Worm (Caenorhabditis elegans) whole organism, mixed stage, embryonic: ENCODE results near the gene clec-191.

Experiments used
- M03D4.4 ChIP-seq: sonication (generic microtip); optimal IDR thresholded peaks from 2 replicates; lab custom pipeline; 2017; ENCODE audit warnings: mild to moderate bottlenecking, missing genetic modification characterization, missing compliant biosample characterization
- bed-3 ChIP-seq: fragments of 200-800 bp; sonication (Bioruptor generic); optimal IDR thresholded peaks from 3 replicates; lab custom pipeline; 2018; ENCODE audit warnings: mild to moderate bottlenecking, missing genetic modification characterization, moderate library complexity, missing compliant biosample characterization
- blmp-1 ChIP-seq: fragments of 150-350 bp; optimal IDR thresholded peaks from 2 replicates; lab custom pipeline; 2014; ENCODE audit warnings: missing biosample characterization, missing genetic modification characterization
- ceh-39 ChIP-seq: fragments of 150-350 bp; optimal IDR thresholded peaks from 2 replicates; lab custom pipeline; 2014; ENCODE audit warnings: missing biosample characterization, missing genetic modification characterization
- ceh-43 ChIP-seq: fragments of 200-800 bp; sonication (Bioruptor generic); optimal IDR thresholded peaks from 2 replicates; lab custom pipeline; 2018; ENCODE audit warnings: mild to moderate bottlenecking, missing genetic modification characterization, moderate library complexity, missing compliant biosample characterization
- ceh-83 ChIP-seq: fragments of 200-800 bp; sonication (Bioruptor generic); optimal IDR thresholded peaks from 2 replicates; lab custom pipeline; 2018; ENCODE audit warnings: mild to moderate bottlenecking, missing genetic modification characterization, missing compliant biosample characterization
- ces-1 ChIP-seq: fragments of 150-350 bp; optimal IDR thresholded peaks from 2 replicates; lab custom pipeline; 2014; ENCODE audit warnings: missing biosample characterization, missing genetic modification reagents, missing genetic modification characterization
- drap-1 ChIP-seq: fragments of 200-800 bp; sonication (Bioruptor generic); optimal IDR thresholded peaks from 3 replicates; lab custom pipeline; 2018; ENCODE audit warnings: mild to moderate bottlenecking, missing genetic modification characterization, missing compliant biosample characterization
- elt-1 ChIP-seq: sonication (generic microtip); optimal IDR thresholded peaks from 2 replicates; lab custom pipeline; 2017; ENCODE audit warnings: missing genetic modification characterization, mild to moderate bottlenecking, missing compliant biosample characterization, antibody characterized with exemption, moderate library complexity, borderline replicate concordance; ENCODE audit not compliant: insufficient read depth
- elt-3 ChIP-seq: fragments of 150-350 bp; optimal IDR thresholded peaks from 2 replicates; lab custom pipeline; 2014; ENCODE audit warnings: missing biosample characterization, missing genetic modification characterization
- flh-1 ChIP-seq: fragments of 200-800 bp; sonication (Bioruptor generic); optimal IDR thresholded peaks from 2 replicates; lab custom pipeline; 2018; ENCODE audit warnings: mild to moderate bottlenecking, missing genetic modification characterization, moderate library complexity, missing compliant biosample characterization
- ham-2 ChIP-seq: fragments of 200-800 bp; sonication (Bioruptor generic); optimal IDR thresholded peaks from 2 replicates; lab custom pipeline; 2018; ENCODE audit warnings: mild to moderate bottlenecking, missing genetic modification characterization, missing compliant biosample characterization
- hlh-1 ChIP-seq: fragments of 150-350 bp; optimal IDR thresholded peaks from 2 replicates; lab custom pipeline; 2014; ENCODE audit warnings: missing biosample characterization, missing genetic modification reagents, missing genetic modification characterization
- lin-13 ChIP-seq: fragments of 150-350 bp; optimal IDR thresholded peaks from 2 replicates; lab custom pipeline; 2014; ENCODE audit warnings: missing biosample characterization, missing genetic modification characterization
- lin-32 ChIP-seq: fragments of 200-800 bp; sonication (Bioruptor generic); optimal IDR thresholded peaks from 2 replicates; lab custom pipeline; 2018; ENCODE audit warnings: mild to moderate bottlenecking, missing genetic modification characterization, missing compliant biosample characterization
- lsy-2 ChIP-seq: fragments of 150-350 bp; optimal IDR thresholded peaks from 2 replicates; lab custom pipeline; 2014; ENCODE audit warnings: missing biosample characterization, missing genetic modification characterization
- mep-1 ChIP-seq: fragments of 150-350 bp; optimal IDR thresholded peaks from 2 replicates; lab custom pipeline; 2017; ENCODE audit warnings: missing biosample characterization, missing genetic modification reagents, missing genetic modification characterization, inconsistent platforms
- mls-2 ChIP-seq: sonication (generic microtip); optimal IDR thresholded peaks from 2 replicates; lab custom pipeline; 2016; ENCODE audit warnings: mild to moderate bottlenecking, missing genetic modification characterization, moderate library complexity, missing compliant biosample characterization
- nhr-12 ChIP-seq: fragments of 150-350 bp; optimal IDR thresholded peaks from 2 replicates; lab custom pipeline; 2014; ENCODE audit warnings: missing biosample characterization, missing genetic modification characterization
- nhr-2 ChIP-seq: fragments of 150-350 bp; optimal IDR thresholded peaks from 2 replicates; lab custom pipeline; 2014; ENCODE audit warnings: missing biosample characterization, missing genetic modification characterization
- nhr-28 ChIP-seq: fragments of 150-350 bp; optimal IDR thresholded peaks from 2 replicates; lab custom pipeline; 2014; ENCODE audit warnings: missing biosample characterization, missing genetic modification characterization
- nhr-76 ChIP-seq: sonication (generic microtip); optimal IDR thresholded peaks from 2 replicates; lab custom pipeline; 2017; ENCODE audit warnings: missing biosample characterization, missing genetic modification characterization
- pha-4 ChIP-seq: fragments of 150-350 bp; optimal IDR thresholded peaks from 2 replicates; lab custom pipeline; 2018; ENCODE audit warnings: missing biosample characterization, missing genetic modification reagents, missing genetic modification characterization
- sem-2 ChIP-seq: fragments of 200-800 bp; sonication (Bioruptor generic); optimal IDR thresholded peaks from 2 replicates; lab custom pipeline; 2018; ENCODE audit warnings: mild to moderate bottlenecking, missing genetic modification characterization, missing compliant biosample characterization
- snpc-4 ChIP-seq: fragments of 150-350 bp; optimal IDR thresholded peaks from 2 replicates; lab custom pipeline; 2014; ENCODE audit warnings: missing biosample characterization, missing genetic modification characterization
- sptf-1 ChIP-seq: sonication (generic microtip); optimal IDR thresholded peaks from 2 replicates; lab custom pipeline; 2017; ENCODE audit warnings: mild to moderate bottlenecking, missing genetic modification characterization, moderate library complexity, missing compliant biosample characterization
- tbx-8 ChIP-seq: fragments of 200-800 bp; sonication (Bioruptor generic); optimal IDR thresholded peaks from 2 replicates; lab custom pipeline; 2018; ENCODE audit warnings: mild to moderate bottlenecking, missing genetic modification characterization, moderate library complexity, missing compliant biosample characterization
- unc-39 ChIP-seq: fragments of 150-350 bp; optimal IDR thresholded peaks from 2 replicates; lab custom pipeline; 2014; ENCODE audit warnings: missing biosample characterization, missing genetic modification characterization
- unc-62 ChIP-seq: fragments of 150-350 bp; optimal IDR thresholded peaks from 2 replicates; lab custom pipeline; 2014; ENCODE audit warnings: missing biosample characterization, missing genetic modification reagents, missing genetic modification characterization
- zip-8 ChIP-seq: fragments of 150-350 bp; optimal IDR thresholded peaks from 2 replicates; lab custom pipeline; 2014; ENCODE audit warnings: missing biosample characterization, missing genetic modification characterization
- ztf-11 ChIP-seq: fragments of 150-350 bp; optimal IDR thresholded peaks from 2 replicates; lab custom pipeline; 2014; ENCODE audit warnings: missing biosample characterization, missing genetic modification characterization

Gene clec-191

ce11 chrIV:16280614-16281013, at the start of gene clec-191:
Gene clec-191 (minus strand): TSS chrIV:16280714.
- TF ChIP-seq sptf-1 (tag; lab: Kevin White, UChicago) (no peak), snpc-4 (tag; lab: Kevin White, UChicago) (no peak), lsy-2 (tag; lab: Kevin White, UChicago) (no peak), M03D4.4 (tag; lab: Kevin White, UChicago) (no peak), elt-1 (tag; lab: Kevin White, UChicago) (no peak), lin-32 (GFP tag; lab: Kevin White, UChicago) (no peak), drap-1 (GFP tag; lab: Kevin White, UChicago) (no peak), nhr-76 (tag; lab: Kevin White, UChicago) (no peak), ztf-11 (tag; lab: Kevin White, UChicago) (no peak), ceh-43 (no peak)

ce11 chrIV:16329159-16329558, 48.6 kb upstream of the clec-191 start, which contains the start of gene srz-74:
Gene srz-74 (plus strand): TSS chrIV:16329459.
- TF ChIP-seq mls-2 (tag; lab: Kevin White, UChicago) (no peak), ceh-83 (GFP tag; lab: Kevin White, UChicago) (no peak), tbx-8 (GFP tag; lab: Kevin White, UChicago) (no peak), lin-13 (tag; lab: Kevin White, UChicago) (no peak), flh-1 (GFP tag; lab: Kevin White, UChicago) (no peak), sptf-1 (tag; lab: Kevin White, UChicago) (no peak), hlh-1 (tag; lab: Kevin White, UChicago) (no peak), pha-4 (tag; lab: Kevin White, UChicago) (no peak), ceh-43 (no peak), mep-1 (no peak)

ce11 chrIV:16328519-16328918, 48.0 kb upstream of the clec-191 start, which contains the start of gene K03D3.2:
Gene K03D3.2 (minus strand): TSS chrIV:16328619.
- TF ChIP-seq mls-2 (tag; lab: Kevin White, UChicago) (no peak), tbx-8 (GFP tag; lab: Kevin White, UChicago) (no peak), ceh-39 (no peak), ceh-43 (no peak), ham-2 (no peak), lin-13 (tag; lab: Kevin White, UChicago) (no peak), snpc-4 (tag; lab: Kevin White, UChicago) (no peak), sem-2 (no peak), lsy-2 (tag; lab: Kevin White, UChicago) (no peak), sptf-1 (tag; lab: Kevin White, UChicago) (no peak), bed-3 (GFP tag; lab: Kevin White, UChicago) (no peak), ceh-83 (GFP tag; lab: Kevin White, UChicago) (no peak), pha-4 (tag; lab: Kevin White, UChicago) (no peak), blmp-1 (tag; lab: Kevin White, UChicago) (no peak), nhr-28 (tag; lab: Kevin White, UChicago) (no peak)
- TF ChIP-seq, all 35 proteins: peak for 0

ce11 chrIV:16324589-16324988, 44.1 kb upstream of the clec-191 start, which contains the start of gene srz-105:
Gene srz-105 (plus strand): TSS chrIV:16324889.
- TF ChIP-seq nhr-12 (tag; lab: Kevin White, UChicago) (no peak), nhr-2 (tag; lab: Kevin White, UChicago) (no peak), ceh-43 (no peak)

- TF ChIP-seq elt-1 (tag; lab: Kevin White, UChicago) (no peak), hlh-1 (tag; lab: Kevin White, UChicago) (no peak), sem-2 (no peak), pha-4 (tag; lab: Kevin White, UChicago) (no peak), flh-1 (GFP tag; lab: Kevin White, UChicago) (no peak), unc-62 (no peak), ceh-83 (GFP tag; lab: Kevin White, UChicago) (no peak), ham-2 (no peak), nhr-76 (tag; lab: Kevin White, UChicago) (no peak), unc-39 (tag; lab: Kevin White, UChicago) (no peak), zip-8 (tag; lab: Kevin White, UChicago) (no peak), elt-3 (no peak), nhr-12 (tag; lab: Kevin White, UChicago) (no peak), bed-3 (GFP tag; lab: Kevin White, UChicago) (no peak), lsy-2 (tag; lab: Kevin White, UChicago) (no peak), ceh-43 (no peak), nhr-2 (tag; lab: Kevin White, UChicago) (no peak), ces-1 (GFP tag; lab: Kevin White, UChicago) (no peak), lin-13 (tag; lab: Kevin White, UChicago) (no peak)
- TF ChIP-seq, all 35 proteins: peak for 0
Observed at ce11 chrIV:16323373-16323772, 42.9 kb upstream of the clec-191 start, which contains the start of gene srz-104. Gene srz-104 (plus strand): TSS chrIV:16323673.
